Worm (Caenorhabditis elegans) whole organism, L4 larva: Measurements from ENCODE around the gene sftb-2.

Experiments
- F10B5.3 ChIP-seq: sonication (generic microtip); optimal IDR thresholded peaks from 2 replicates; lab custom pipeline; 2016; ENCODE audit warnings: mild to moderate bottlenecking, missing genetic modification characterization, missing compliant biosample characterization
- Y48G9A.11 ChIP-seq: fragments of 200-800 bp; sonication (Bioruptor generic); IDR thresholded peaks from 2 replicates; pipeline ENCODE4 v1.3.6; 2022; ENCODE audit warnings: missing genetic modification reagents, missing genetic modification characterization, missing compliant biosample characterization
- Y5F2A.4 ChIP-seq: fragments of 200-800 bp; sonication (Bioruptor generic); optimal IDR thresholded peaks from 2 replicates; lab custom pipeline; 2018; ENCODE audit warnings: mild to moderate bottlenecking, missing genetic modification characterization, missing compliant biosample characterization
- ZK546.5 ChIP-seq, 2 experiments: sonication (generic microtip); optimal IDR thresholded peaks; 2 replicates each; lab custom pipeline; 2017; ENCODE audit warnings: missing biosample characterization in 2 of 2, missing genetic modification characterization in 2 of 2
- aly-2 ChIP-seq: sonication (generic microtip); optimal IDR thresholded peaks from 2 replicates; lab custom pipeline; 2018; ENCODE audit warnings: missing biosample characterization, missing genetic modification characterization
- arid-1 ChIP-seq: fragments of 200-800 bp; sonication (Bioruptor generic); conservative IDR thresholded peaks from 2 replicates; pipeline ENCODE4 v1.3.6; 2022; ENCODE audit warnings: missing genetic modification reagents, missing genetic modification characterization, missing compliant biosample characterization
- ceh-20 ChIP-seq: fragments of 200-800 bp; sonication (Bioruptor generic); IDR thresholded peaks from 2 replicates; pipeline ENCODE4 v1.3.6; 2022; ENCODE audit warnings: missing genetic modification reagents, missing genetic modification characterization, missing compliant biosample characterization
- ceh-28 ChIP-seq: fragments of 150-350 bp; optimal IDR thresholded peaks from 2 replicates; lab custom pipeline; 2014; ENCODE audit warnings: missing biosample characterization, missing genetic modification reagents, missing genetic modification characterization
- ceh-62 ChIP-seq: sonication (generic microtip); optimal IDR thresholded peaks from 2 replicates; lab custom pipeline; 2017; ENCODE audit warnings: missing biosample characterization, missing genetic modification characterization
- ces-1 ChIP-seq: fragments of 150-350 bp; sonication (generic microtip); optimal IDR thresholded peaks from 4 replicates; lab custom pipeline; 2014; ENCODE audit warnings: missing biosample characterization, missing genetic modification reagents, missing genetic modification characterization
- daf-19 ChIP-seq: fragments of 200-800 bp; sonication (Bioruptor generic); conservative IDR thresholded peaks from 2 replicates; pipeline ENCODE4 v1.3.6; 2022; ENCODE audit warnings: missing genetic modification characterization, missing compliant biosample characterization
- daf-8 ChIP-seq: fragments of 200-800 bp; sonication (Bioruptor generic); IDR thresholded peaks from 2 replicates; pipeline ENCODE4 v1.3.6; 2022; ENCODE audit warnings: missing genetic modification characterization, missing compliant biosample characterization
- dmd-9 ChIP-seq: fragments of 200-800 bp; sonication (Bioruptor generic); IDR thresholded peaks from 2 replicates; pipeline ENCODE4 v1.3.6; 2022; ENCODE audit warnings: missing genetic modification reagents, missing genetic modification characterization, missing compliant biosample characterization
- egl-43 ChIP-seq: fragments of 200-800 bp; sonication (Bioruptor generic); IDR thresholded peaks from 2 replicates; pipeline ENCODE4 v1.3.6; 2022; ENCODE audit warnings: missing genetic modification reagents, missing genetic modification characterization, missing compliant biosample characterization
- fkh-10 ChIP-seq: fragments of 150-350 bp; optimal IDR thresholded peaks from 2 replicates; lab custom pipeline; 2014; ENCODE audit warnings: missing biosample characterization, missing genetic modification reagents, missing genetic modification characterization
- gei-8 ChIP-seq: fragments of 200-800 bp; sonication (Bioruptor generic); optimal IDR thresholded peaks from 2 replicates; lab custom pipeline; 2018; ENCODE audit warnings: mild to moderate bottlenecking, missing genetic modification characterization, missing compliant biosample characterization
- hif-1 ChIP-seq, 2 experiments: sonication (generic microtip); optimal IDR thresholded peaks; 2 replicates each; lab custom pipeline; 2016 to 2017; ENCODE audit warnings: missing compliant biosample characterization in 2 of 2, missing genetic modification characterization in 2 of 2, missing genetic modification reagents in 2 of 2, missing genotype in 2 of 2, mild to moderate bottlenecking in 1 of 2
- hmg-1.1 ChIP-seq: fragments of 200-800 bp; sonication (Bioruptor generic); IDR thresholded peaks from 2 replicates; pipeline ENCODE4 v1.3.6; 2022; ENCODE audit warnings: missing genetic modification reagents, missing genetic modification characterization, missing compliant biosample characterization
- lim-7 ChIP-seq: fragments of 200-800 bp; sonication (Bioruptor generic); IDR thresholded peaks from 2 replicates; pipeline ENCODE4 v1.3.6; 2022; ENCODE audit warnings: missing genetic modification characterization, missing compliant biosample characterization
- lin-1 ChIP-seq: fragments of 200-800 bp; sonication (Bioruptor generic); IDR thresholded peaks from 2 replicates; pipeline ENCODE4 v1.3.6; 2022; ENCODE audit warnings: missing genetic modification reagents, missing genetic modification characterization, missing compliant biosample characterization
- lin-15B ChIP-seq: fragments of 150-350 bp; sonication (generic microtip); optimal IDR thresholded peaks from 3 replicates; lab custom pipeline; 2014; ENCODE audit warnings: missing biosample characterization, missing genetic modification characterization
- lin-38 ChIP-seq: fragments of 200-800 bp; sonication (Bioruptor generic); IDR thresholded peaks from 2 replicates; pipeline ENCODE4 v1.3.6; 2022; ENCODE audit warnings: missing genetic modification reagents, missing genetic modification characterization, missing compliant biosample characterization
- madf-9 ChIP-seq: fragments of 200-800 bp; sonication (Bioruptor generic); conservative IDR thresholded peaks from 2 replicates; pipeline ENCODE4 v1.3.6; 2022; ENCODE audit warnings: missing genetic modification reagents, missing genetic modification characterization, missing compliant biosample characterization
- mes-2 ChIP-seq: sonication (generic microtip); optimal IDR thresholded peaks from 2 replicates; lab custom pipeline; 2016; ENCODE audit warnings: missing genotype, mild to moderate bottlenecking, missing genetic modification characterization, missing compliant biosample characterization; ENCODE audit not compliant: poor library complexity, severe bottlenecking
- mxl-2 ChIP-seq: fragments of 200-800 bp; sonication (Bioruptor generic); conservative IDR thresholded peaks from 2 replicates; pipeline ENCODE4 v1.3.6; 2022; ENCODE audit warnings: missing genetic modification reagents, missing genetic modification characterization, missing compliant biosample characterization
- mxl-3 ChIP-seq: fragments of 200-800 bp; sonication (Bioruptor generic); optimal IDR thresholded peaks from 2 replicates; lab custom pipeline; 2018; ENCODE audit warnings: mild to moderate bottlenecking, missing genetic modification characterization, missing compliant biosample characterization
- nhr-10 ChIP-seq: fragments of 150-350 bp; optimal IDR thresholded peaks from 2 replicates; lab custom pipeline; 2014; ENCODE audit warnings: missing biosample characterization, missing genetic modification characterization
- nhr-102 ChIP-seq: sonication (generic microtip); optimal IDR thresholded peaks from 2 replicates; lab custom pipeline; 2016; ENCODE audit warnings: mild to moderate bottlenecking, missing genetic modification characterization, moderate library complexity, missing compliant biosample characterization
- nhr-25 ChIP-seq: sonication (generic microtip); optimal IDR thresholded peaks from 2 replicates; lab custom pipeline; 2017; ENCODE audit warnings: missing genetic modification characterization, mild to moderate bottlenecking, missing compliant biosample characterization, antibody characterized with exemption, moderate library complexity, borderline replicate concordance; ENCODE audit not compliant: insufficient read depth
- nhr-42 ChIP-seq: fragments of 200-800 bp; sonication (Bioruptor generic); IDR thresholded peaks from 2 replicates; pipeline ENCODE4 v1.3.6; 2022; ENCODE audit warnings: missing genetic modification characterization, missing compliant biosample characterization
- nhr-6 ChIP-seq: fragments of 150-350 bp; optimal IDR thresholded peaks from 2 replicates; lab custom pipeline; 2014; ENCODE audit warnings: missing biosample characterization, missing genetic modification characterization
- nhr-76 ChIP-seq: fragments of 150-350 bp; optimal IDR thresholded peaks from 2 replicates; lab custom pipeline; 2014; ENCODE audit warnings: missing biosample characterization, missing genetic modification characterization
- nhr-77 ChIP-seq: fragments of 150-350 bp; optimal IDR thresholded peaks from 2 replicates; lab custom pipeline; 2014; ENCODE audit warnings: missing biosample characterization, missing genetic modification characterization
- pha-4 ChIP-seq, 2 experiments: fragments of 150-350 bp in 1 of 2; fragments of 200-800 bp in 1 of 2; sonication (Bioruptor generic) in 1 of 2; IDR thresholded peaks in 1 of 2; optimal IDR thresholded peaks in 1 of 2; 2 replicates each; pipeline versions ENCODE4 v1.3.6 to Lab custom; 2014 to 2022; ENCODE audit warnings: missing genetic modification characterization in 2 of 2, missing genetic modification reagents in 2 of 2, missing biosample characterization in 1 of 2, missing compliant biosample characterization in 1 of 2
- set-16 ChIP-seq: fragments of 200-800 bp; sonication (Bioruptor generic); IDR thresholded peaks from 2 replicates; pipeline ENCODE4 v1.3.6; 2022; ENCODE audit warnings: missing genetic modification reagents, missing genetic modification characterization, missing compliant biosample characterization
- snpc-1.2 ChIP-seq: fragments of 200-800 bp; sonication (Bioruptor generic); IDR thresholded peaks from 2 replicates; pipeline ENCODE4 v1.3.6; 2022; ENCODE audit warnings: missing genetic modification reagents, missing genetic modification characterization, missing compliant biosample characterization
- spr-1 ChIP-seq: sonication (generic microtip); optimal IDR thresholded peaks from 2 replicates; lab custom pipeline; 2016; ENCODE audit warnings: mild to moderate bottlenecking, missing genetic modification characterization, missing compliant biosample characterization
- spr-3 ChIP-seq: fragments of 200-800 bp; sonication (Bioruptor generic); optimal IDR thresholded peaks from 2 replicates; lab custom pipeline; 2018; ENCODE audit warnings: mild to moderate bottlenecking, missing genetic modification characterization, missing compliant biosample characterization
- tra-1 ChIP-seq: fragments of 200-800 bp; sonication (Bioruptor generic); IDR thresholded peaks from 2 replicates; pipeline ENCODE4 v1.3.6; 2022; ENCODE audit warnings: missing genetic modification reagents, missing genetic modification characterization, missing compliant biosample characterization
- unc-130 ChIP-seq: sonication (generic microtip); optimal IDR thresholded peaks from 2 replicates; lab custom pipeline; 2016; ENCODE audit warnings: missing genetic modification reagents, missing genetic modification characterization, missing compliant biosample characterization
- vab-7 ChIP-seq: fragments of 200-800 bp; sonication (Bioruptor generic); IDR thresholded peaks from 2 replicates; pipeline ENCODE4 v1.3.6; 2022; ENCODE audit warnings: missing genetic modification reagents, missing genetic modification characterization, missing compliant biosample characterization
- zag-1 ChIP-seq: fragments of 150-350 bp; optimal IDR thresholded peaks from 2 replicates; lab custom pipeline; 2014; ENCODE audit warnings: missing biosample characterization, missing genetic modification characterization
- zfp-2 ChIP-seq: sonication (generic microtip); optimal IDR thresholded peaks from 2 replicates; lab custom pipeline; 2016; ENCODE audit warnings: mild to moderate bottlenecking, missing genetic modification characterization, missing compliant biosample characterization
- zip-11 ChIP-seq: fragments of 200-800 bp; sonication (Bioruptor generic); IDR thresholded peaks from 2 replicates; pipeline ENCODE4 v1.3.6; 2022; ENCODE audit warnings: missing genetic modification characterization, missing compliant biosample characterization
- zip-2 ChIP-seq: fragments of 150-350 bp; optimal IDR thresholded peaks from 2 replicates; lab custom pipeline; 2014; ENCODE audit warnings: missing biosample characterization, missing genetic modification characterization
- ztf-11 ChIP-seq: fragments of 150-350 bp; optimal IDR thresholded peaks from 2 replicates; lab custom pipeline; 2014; ENCODE audit warnings: missing biosample characterization, missing genetic modification characterization
- ztf-7 ChIP-seq: fragments of 150-350 bp; optimal IDR thresholded peaks from 2 replicates; lab custom pipeline; 2014; ENCODE audit warnings: missing biosample characterization, missing genetic modification characterization

The sftb-2 gene

DNA sequence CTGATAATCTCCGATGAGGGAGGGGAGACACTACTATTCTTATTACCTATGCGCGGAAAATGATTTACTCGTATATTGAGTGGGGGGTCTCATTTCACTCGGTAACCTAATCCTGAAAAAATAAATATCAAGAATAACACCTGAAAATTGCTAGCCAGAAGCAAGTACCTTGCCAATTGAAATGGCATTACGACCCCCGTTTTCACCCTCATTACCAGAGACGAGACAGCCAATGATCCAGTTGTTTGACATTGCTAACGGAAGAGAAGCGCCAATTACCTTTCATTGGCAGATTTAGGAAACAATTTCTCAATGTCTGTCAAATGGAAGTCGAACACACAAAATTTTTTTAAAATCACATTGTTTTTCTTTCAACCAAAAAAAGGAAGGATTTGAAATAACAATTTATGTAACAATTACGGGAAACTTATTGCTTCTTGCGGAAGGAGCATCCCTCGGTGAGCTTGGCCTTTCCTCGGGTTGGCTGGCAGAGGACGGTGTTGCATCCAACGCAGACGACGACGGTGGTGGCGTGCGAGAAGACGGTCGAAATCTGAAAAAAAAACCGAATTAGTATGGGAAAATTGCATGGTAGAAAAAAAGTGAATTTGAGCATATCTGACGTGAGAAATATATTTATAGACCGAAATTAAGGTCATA lies 24.9 kb upstream of the sftb-2 start (continued):
- no peak for TF ChIP-seq nhr-6 (tag; lab: Kevin White, UChicago)
- TF ChIP-seq zfp-2 = no peak
- peak; percentile 86; the same call in 1 of the 2 replicates for TF ChIP-seq Y48G9A.11 (GFP tag; lab: Robert Waterston, UW)
- TF ChIP-seq mxl-2 = no peak
- TF ChIP-seq egl-43 (GFP tag; lab: Robert Waterston, UW) = 0 out of 2 replicates have a peak, but pooled peaks have one; percentile 62
- TF ChIP-seq lin-38 (GFP tag; lab: Robert Waterston, UW) = peak; percentile 65
- no peak for TF ChIP-seq ztf-11 (tag; lab: Kevin White, UChicago)
- no peak for TF ChIP-seq nhr-10 (tag; lab: Kevin White, UChicago)
- no peak for TF ChIP-seq mxl-3 (GFP tag; lab: Kevin White, UChicago)
- no peak for TF ChIP-seq tra-1 (GFP tag; lab: Robert Waterston, UW)
- TF ChIP-seq set-16 (GFP tag; lab: Robert Waterston, UW) = 0 out of 2 replicates have a peak, but pooled peaks have one; percentile 19
- TF ChIP-seq vab-7 = no peak
- TF ChIP-seq aly-2 = no peak
- no peak for TF ChIP-seq Y5F2A.4 (GFP tag; lab: Kevin White, UChicago)
- no peak for TF ChIP-seq ces-1
- TF ChIP-seq nhr-76 = no peak
- no peak for TF ChIP-seq lin-15B (tag; lab: Kevin White, UChicago)
- TF ChIP-seq nhr-42 (GFP tag; lab: Robert Waterston, UW) = no peak
- TF ChIP-seq madf-9 (GFP tag; lab: Robert Waterston, UW) = no peak
- TF ChIP-seq ZK546.5 (tag; optimal IDR thresholded peaks at IDR 0.05; lab: Kevin White, UChicago) = no peak
- TF ChIP-seq nhr-25 = no peak
- peak; percentile 79 for TF ChIP-seq snpc-1.2 (GFP tag; lab: Robert Waterston, UW)
- no peak for TF ChIP-seq zag-1
- TF ChIP-seq lim-7 (GFP tag; lab: Robert Waterston, UW) = 0 out of 2 replicates have a peak, but pooled peaks have one; percentile 14
- TF ChIP-seq unc-130 (GFP tag; lab: Kevin White, UChicago) = no peak
- TF ChIP-seq dmd-9 = no peak
- TF ChIP-seq spr-3 (GFP tag; lab: Kevin White, UChicago) = peak; percentile 25
- no peak for TF ChIP-seq fkh-10 (GFP tag; lab: Kevin White, UChicago)
- TF ChIP-seq arid-1 (GFP tag; lab: Robert Waterston, UW) = peak; percentile 80
- TF ChIP-seq F10B5.3 (tag; lab: Kevin White, UChicago) = no peak
- no peak for TF ChIP-seq ceh-62
- peak; percentile 60 for TF ChIP-seq lin-1 (GFP tag; lab: Robert Waterston, UW)

DNA sequence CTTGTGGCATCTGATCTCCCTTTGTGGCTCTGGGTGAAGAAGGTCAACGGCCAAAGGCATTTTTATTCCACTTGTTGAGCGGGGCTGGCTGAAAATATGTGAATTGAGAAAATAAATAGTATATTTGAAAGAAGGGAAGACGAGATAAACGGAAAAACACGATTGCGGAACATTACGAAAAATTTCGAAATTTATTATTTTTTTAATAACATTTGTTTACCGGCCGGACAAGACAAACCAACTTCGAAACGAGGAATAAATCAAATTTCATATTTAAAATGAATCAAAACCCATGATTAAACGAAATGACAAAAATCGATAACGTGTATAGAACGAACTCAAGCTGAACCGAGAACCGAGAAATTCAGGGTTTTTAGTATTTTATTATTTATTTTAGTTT lies 24.1 kb upstream of the sftb-2 start, which contains the start of gene rps-27:
TSS of gene rps-27 (minus strand) at position 101 of the 400 bp plus-strand sequence.
- no peak for TF ChIP-seq daf-8 (GFP tag; lab: Robert Waterston, UW)
- TF ChIP-seq mes-2 (tag; lab: Kevin White, UChicago) = no peak
- no peak for TF ChIP-seq ceh-20 (GFP tag; lab: Robert Waterston, UW)
- no peak for TF ChIP-seq gei-8
- TF ChIP-seq zip-2 (tag; lab: Kevin White, UChicago) = peak; percentile 83
- no peak for TF ChIP-seq tra-1 (GFP tag; lab: Robert Waterston, UW)

ce11 chrV:104474-104873 lies 23.6 kb upstream of the sftb-2 start, which contains the start of gene picd-1:
Gene picd-1 (plus strand): TSS chrV:104825.
- TF ChIP-seq hif-1 (tag; optimal IDR thresholded peaks at IDR 0.05; lab: Kevin White, UChicago) = peak in 1 of 2 experiments; percentile 57
- TF ChIP-seq ceh-28 (tag; lab: Kevin White, UChicago) = no peak
- no peak for TF ChIP-seq zip-11 (GFP tag; lab: Robert Waterston, UW)
- no peak for TF ChIP-seq ceh-62
- TF ChIP-seq spr-1 (tag; lab: Kevin White, UChicago) = no peak
- TF ChIP-seq aly-2 = no peak
- TF ChIP-seq nhr-10 (tag; lab: Kevin White, UChicago) = no peak
- TF ChIP-seq hmg-1.1 (GFP tag; lab: Robert Waterston, UW) = peak; percentile 50; the same call in 1 of the 2 replicates
- TF ChIP-seq nhr-102 (tag; lab: Kevin White, UChicago) = no peak
- no peak for TF ChIP-seq ztf-7 (tag; lab: Kevin White, UChicago)
- peak; percentile 36 for TF ChIP-seq nhr-77
- TF ChIP-seq Y48G9A.11 (GFP tag; lab: Robert Waterston, UW) = peak; percentile 98
- TF ChIP-seq ZK546.5 (tag; optimal IDR thresholded peaks at IDR 0.05; lab: Kevin White, UChicago) = no peak
- 0 out of 2 replicates have a peak, but pooled peaks have one; percentile 11 for TF ChIP-seq pha-4 (GFP tag; IDR thresholded peaks at IDR 0.05; lab: Robert Waterston, UW)
- TF ChIP-seq pha-4 (tag; optimal IDR thresholded peaks at IDR 0.05; lab: Kevin White, UChicago) = no peak
- peak; percentile 59 for TF ChIP-seq lin-38 (GFP tag; lab: Robert Waterston, UW)
- TF ChIP-seq daf-19 (GFP tag; lab: Robert Waterston, UW) = no peak
- TF ChIP-seq nhr-76 = no peak
